Fruit fly (Drosophila melanogaster) whole organism, pupa: ENCODE data around the gene CG42299.

Experiments used
- CG10348 ChIP-seq: fragments of 200-800 bp; sonication (Bioruptor generic); IDR thresholded peaks from 2 replicates; pipeline ENCODE4 v1.3.6; 2022; ENCODE audit warnings: missing biosample characterization, missing genetic modification characterization
- CG12605 ChIP-seq: fragments of 200-800 bp; sonication (Bioruptor generic); IDR thresholded peaks from 2 replicates; pipeline ENCODE4 v1.3.6; 2022; ENCODE audit warnings: missing biosample characterization, missing genetic modification characterization
- CG13204 ChIP-seq: fragments of 200-800 bp; sonication (Bioruptor generic); optimal IDR thresholded peaks from 2 replicates; lab custom pipeline; 2018; ENCODE audit warnings: missing biosample characterization, mild to moderate bottlenecking, missing genetic modification characterization, moderate library complexity
- CG14655 ChIP-seq: fragments of 200-800 bp; sonication (Bioruptor generic); optimal IDR thresholded peaks from 3 replicates; lab custom pipeline; 2017; ENCODE audit warnings: mild to moderate bottlenecking, missing biosample characterization, missing genetic modification reagents, missing genetic modification characterization
- CG15710 ChIP-seq: fragments of 200-800 bp; sonication (Bioruptor generic); optimal IDR thresholded peaks from 2 replicates; lab custom pipeline; 2018; ENCODE audit warnings: missing biosample characterization, mild to moderate bottlenecking, missing genetic modification characterization, moderate library complexity
- CG17806 ChIP-seq: fragments of 200-800 bp; sonication (Bioruptor generic); optimal IDR thresholded peaks from 2 replicates; lab custom pipeline; 2018; ENCODE audit warnings: missing biosample characterization, mild to moderate bottlenecking, missing genetic modification characterization, moderate library complexity
- CG32121 ChIP-seq: fragments of 200-800 bp; sonication (Bioruptor generic); IDR thresholded peaks from 2 replicates; pipeline ENCODE4 v1.3.6; 2022; ENCODE audit warnings: missing biosample characterization, missing genetic modification characterization
- CG34367 ChIP-seq: fragments of 200-800 bp; sonication (Bioruptor generic); optimal IDR thresholded peaks from 2 replicates; lab custom pipeline; 2018; ENCODE audit warnings: missing biosample characterization, mild to moderate bottlenecking, missing genetic modification characterization
- CG4496 ChIP-seq: fragments of 200-800 bp; sonication (Bioruptor generic); IDR thresholded peaks from 3 replicates; pipeline ENCODE4 v1.3.6; 2022; ENCODE audit warnings: missing biosample characterization, missing genetic modification characterization
- CG8159 ChIP-seq: fragments of 200-800 bp; sonication (Bioruptor generic); optimal IDR thresholded peaks from 3 replicates; lab custom pipeline; 2018; ENCODE audit warnings: missing biosample characterization, mild to moderate bottlenecking, missing genetic modification characterization, moderate library complexity
- CG8301 ChIP-seq: fragments of 200-800 bp; sonication (Bioruptor generic); optimal IDR thresholded peaks from 2 replicates; lab custom pipeline; 2018; ENCODE audit warnings: missing biosample characterization, mild to moderate bottlenecking, missing genetic modification characterization
- CG9948 ChIP-seq: fragments of 200-800 bp; sonication (Bioruptor generic); optimal IDR thresholded peaks from 2 replicates; lab custom pipeline; 2018; ENCODE audit warnings: missing biosample characterization, mild to moderate bottlenecking, missing genetic modification characterization, moderate library complexity
- EcR ChIP-seq: fragments of 200-800 bp; sonication (Bioruptor generic); optimal IDR thresholded peaks from 3 replicates; lab custom pipeline; 2019; ENCODE audit warnings: missing biosample characterization, missing genetic modification characterization, mild to moderate bottlenecking, moderate library complexity, missing genetic modification reagents
- Ets98B ChIP-seq: fragments of 200-800 bp; sonication (Bioruptor generic); IDR thresholded peaks from 2 replicates; pipeline ENCODE4 v1.3.6; 2022; ENCODE audit warnings: missing biosample characterization, missing genetic modification characterization
- Pif1A ChIP-seq: fragments of 200-800 bp; sonication (Bioruptor generic); optimal IDR thresholded peaks from 3 replicates; lab custom pipeline; 2016; ENCODE audit warnings: missing biosample characterization, missing genetic modification characterization
- Pif1B ChIP-seq: fragments of 200-800 bp; sonication (Bioruptor generic); optimal IDR thresholded peaks from 3 replicates; lab custom pipeline; 2016; ENCODE audit warnings: missing biosample characterization, missing genetic modification characterization
- Snoo ChIP-seq: fragments of 200-800 bp; sonication (Bioruptor generic); optimal IDR thresholded peaks from 3 replicates; lab custom pipeline; 2017; ENCODE audit warnings: missing biosample characterization, mild to moderate bottlenecking, missing genetic modification characterization, inconsistent platforms
- fd96Ca ChIP-seq: fragments of 200-800 bp; sonication (Bioruptor generic); IDR thresholded peaks from 3 replicates; pipeline ENCODE4 v1.3.6; 2022; ENCODE audit warnings: missing biosample characterization, missing genetic modification characterization
- gl ChIP-seq: fragments of 200-800 bp; sonication (Bioruptor generic); optimal IDR thresholded peaks from 2 replicates; lab custom pipeline; 2018; ENCODE audit warnings: missing biosample characterization, mild to moderate bottlenecking, missing genetic modification characterization
- rn ChIP-seq: fragments of 200-800 bp; sonication (Bioruptor generic); IDR thresholded peaks from 2 replicates; pipeline ENCODE4 v1.3.6; 2022; ENCODE audit warnings: missing biosample characterization, missing genetic modification characterization

Gene CG42299

dm6 chrX:15539856-15540488 is 35.5 kb downstream of the CG42299 start:
- TF ChIP-seq CG8159 (tag; lab: Kevin White, UChicago), result peak; percentile 26
- no peak for TF ChIP-seq CG4496 (GFP tag; lab: Robert Waterston, UW)
- TF ChIP-seq EcR (GFP tag; lab: Kevin White, UChicago), result peak; percentile 61
- peak; percentile 0 for TF ChIP-seq CG15710

DNA sequence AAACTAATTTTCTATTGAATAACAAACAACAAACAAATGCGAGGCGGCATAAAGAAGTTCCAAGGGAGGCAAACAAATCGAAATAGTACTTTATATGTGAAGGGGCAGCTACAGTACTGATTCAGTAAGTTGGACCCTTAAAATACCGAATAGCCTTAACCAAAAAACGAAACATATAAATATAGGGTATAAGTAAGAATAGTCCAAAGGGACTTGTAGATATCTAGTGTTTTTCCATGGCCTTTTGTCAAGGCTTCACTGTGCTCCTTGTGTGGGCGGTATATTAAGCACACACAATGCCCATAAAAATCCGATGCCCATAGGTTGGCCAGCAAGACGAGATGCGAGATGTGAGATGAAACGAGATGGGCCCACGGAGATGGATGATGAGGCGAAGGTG is 43.4 kb downstream of the CG42299 start:
- TF ChIP-seq CG8301 (tag; lab: Kevin White, UChicago) (no peak), fd96Ca (GFP tag; lab: Robert Waterston, UW) (no peak), CG4496 (GFP tag; lab: Robert Waterston, UW) (no peak), Ets98B (no peak), CG13204 (GFP tag; lab: Kevin White, UChicago) (no peak), Pif1A (GFP tag; lab: Kevin White, UChicago) (no peak), Snoo (no peak), CG34367 (tag; lab: Kevin White, UChicago) (no peak), gl (tag; lab: Kevin White, UChicago) (no peak), rn (GFP tag; lab: Robert Waterston, UW) (no peak), Pif1B (GFP tag; lab: Kevin White, UChicago) (no peak), CG17806 (no peak), CG15710 (no peak), CG10348 (GFP tag; lab: Robert Waterston, UW) (no peak), CG14655 (GFP tag; lab: Kevin White, UChicago) (no peak)

DNA sequence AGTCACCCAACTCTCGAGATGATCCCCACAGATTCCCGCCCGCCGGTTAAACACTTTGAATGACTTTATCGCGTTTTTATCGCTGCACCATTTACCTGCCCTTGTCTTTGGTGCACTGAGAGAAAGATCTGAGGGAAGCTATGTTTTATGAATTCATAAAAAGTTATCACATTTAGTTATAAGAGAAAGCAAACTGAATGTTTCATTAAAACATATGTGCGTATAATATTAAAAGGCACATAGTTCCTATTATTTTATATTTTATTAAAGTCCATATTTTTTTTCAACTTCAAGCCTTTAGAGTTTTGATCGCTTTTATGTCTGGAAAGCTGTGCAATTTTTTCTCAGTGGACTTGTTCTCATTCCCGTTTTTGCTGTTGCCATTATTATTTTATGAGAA is 45.1 kb downstream of the CG42299 start:
- TF ChIP-seq CG17806, result peak; percentile 43
- TF ChIP-seq CG14655 (GFP tag; lab: Kevin White, UChicago), result peak; percentile 19
- TF ChIP-seq CG32121 (GFP tag; lab: Robert Waterston, UW), result no peak
- TF ChIP-seq rn (GFP tag; lab: Robert Waterston, UW), result no peak
- TF ChIP-seq CG4496 (GFP tag; lab: Robert Waterston, UW), result no peak
- TF ChIP-seq CG15710, result peak; percentile 57
- peak; percentile 36 for TF ChIP-seq Pif1A (GFP tag; lab: Kevin White, UChicago)
- peak; percentile 41 for TF ChIP-seq Pif1B (GFP tag; lab: Kevin White, UChicago)
- no peak for TF ChIP-seq CG12605
- TF ChIP-seq CG9948, result peak; percentile 29
- TF ChIP-seq CG34367 (tag; lab: Kevin White, UChicago), result peak; percentile 22
- no peak for TF ChIP-seq CG13204 (GFP tag; lab: Kevin White, UChicago)
- TF ChIP-seq Snoo, result peak; percentile 46
- peak; percentile 66 for TF ChIP-seq CG8159 (tag; lab: Kevin White, UChicago)

- TF ChIP-seq CG32121 (GFP tag; lab: Robert Waterston, UW), result no peak
- TF ChIP-seq fd96Ca (GFP tag; lab: Robert Waterston, UW), result no peak
- no peak for TF ChIP-seq CG12605
- TF ChIP-seq CG13204 (GFP tag; lab: Kevin White, UChicago), result no peak
- no peak for TF ChIP-seq CG15710
- no peak for TF ChIP-seq CG8301 (tag; lab: Kevin White, UChicago)
- TF ChIP-seq CG4496 (GFP tag; lab: Robert Waterston, UW), result no peak
- no peak for TF ChIP-seq Snoo
- TF ChIP-seq rn (GFP tag; lab: Robert Waterston, UW), result no peak
- TF ChIP-seq CG9948, result no peak
- no peak for TF ChIP-seq CG10348 (GFP tag; lab: Robert Waterston, UW)
- TF ChIP-seq, all 21 proteins: peak for 0
Measured at dm6 chrX:15529958-15530357, 45.5 kb downstream of the CG42299 start.

dm6 chrX:15529197-15529596 is 46.3 kb downstream of the CG42299 start:
- TF ChIP-seq CG8159 (tag; lab: Kevin White, UChicago), result peak; percentile 51
- peak; percentile 28 for TF ChIP-seq CG17806
- no peak for TF ChIP-seq gl (tag; lab: Kevin White, UChicago)
- TF ChIP-seq CG9948, result peak; percentile 22
- TF ChIP-seq CG15710, result peak; percentile 24
